Worm (Caenorhabditis elegans) whole organism, L3 larva: ENCODE results near the gene emre-1.
A peak's percentile ranks its signal among the peaks of the same experiment; 100 is the strongest.

ENCODE experiments used
- R02D3.7 ChIP-seq: fragments of 150-350 bp; optimal IDR thresholded peaks from 2 replicates; lab custom pipeline; 2014; ENCODE audit warnings: missing biosample characterization, missing genetic modification characterization
- ZK546.5 ChIP-seq: sonication (generic microtip); optimal IDR thresholded peaks from 2 replicates; lab custom pipeline; 2017; ENCODE audit warnings: missing biosample characterization, missing genetic modification characterization
- aly-2 ChIP-seq: fragments of 150-350 bp; optimal IDR thresholded peaks from 2 replicates; lab custom pipeline; 2014; ENCODE audit warnings: missing biosample characterization, missing genetic modification characterization
- ama-1 ChIP-seq: fragments of 150-350 bp; optimal IDR thresholded peaks from 2 replicates; lab custom pipeline; 2018
- ceh-82 ChIP-seq: fragments of 150-350 bp; optimal IDR thresholded peaks from 2 replicates; lab custom pipeline; 2014; ENCODE audit warnings: missing biosample characterization, missing genetic modification characterization
- ceh-9 ChIP-seq: sonication (generic microtip); optimal IDR thresholded peaks from 2 replicates; lab custom pipeline; 2018; ENCODE audit warnings: missing biosample characterization, missing genetic modification characterization
- daf-12 ChIP-seq: fragments of 150-350 bp; optimal IDR thresholded peaks from 2 replicates; lab custom pipeline; 2014; ENCODE audit warnings: missing biosample characterization, missing genetic modification reagents, missing genetic modification characterization
- egl-27 ChIP-seq: sonication (generic microtip); optimal IDR thresholded peaks from 4 replicates; lab custom pipeline; 2017; ENCODE audit warnings: missing biosample characterization, missing genetic modification reagents, missing genetic modification characterization
- egl-5 ChIP-seq: fragments of 150-350 bp; optimal IDR thresholded peaks from 2 replicates; lab custom pipeline; 2017; ENCODE audit warnings: missing biosample characterization, missing genetic modification reagents, missing genetic modification characterization, inconsistent platforms
- elt-2 ChIP-seq: sonication (generic microtip); optimal IDR thresholded peaks from 2 replicates; lab custom pipeline; 2016; ENCODE audit warnings: missing genetic modification reagents, mild to moderate bottlenecking, missing genetic modification characterization, missing compliant biosample characterization
- elt-3 ChIP-seq, 3 experiments: fragments of 150-350 bp in 1 of 3; sonication (generic microtip) in 2 of 3; optimal IDR thresholded peaks; 2 replicates in 2 of 3; 4 replicates in 1 of 3; lab custom pipeline; 2014 to 2017; ENCODE audit warnings: missing biosample characterization in 3 of 3, missing genetic modification characterization in 3 of 3
- fkh-10 ChIP-seq: sonication (generic microtip); optimal IDR thresholded peaks from 2 replicates; lab custom pipeline; 2017; ENCODE audit warnings: missing biosample characterization, missing genetic modification reagents, missing genetic modification characterization
- fkh-2 ChIP-seq: fragments of 150-350 bp; optimal IDR thresholded peaks from 2 replicates; lab custom pipeline; 2014; ENCODE audit warnings: missing biosample characterization, missing genetic modification reagents, missing genetic modification characterization
- fos-1 ChIP-seq: fragments of 150-350 bp; optimal IDR thresholded peaks from 2 replicates; lab custom pipeline; 2014; ENCODE audit warnings: missing biosample characterization, missing genetic modification characterization
- lin-15B ChIP-seq: fragments of 150-350 bp; optimal IDR thresholded peaks from 2 replicates; lab custom pipeline; 2014; ENCODE audit warnings: missing biosample characterization, missing genetic modification characterization
- lin-39 ChIP-seq: fragments of 150-350 bp; optimal IDR thresholded peaks from 2 replicates; lab custom pipeline; 2018; ENCODE audit warnings: missing biosample characterization, missing genetic modification reagents, missing genetic modification characterization
- lsy-12 ChIP-seq: sonication (generic microtip); optimal IDR thresholded peaks from 2 replicates; lab custom pipeline; 2016; ENCODE audit warnings: mild to moderate bottlenecking, missing genetic modification characterization, missing compliant biosample characterization
- mdl-1 ChIP-seq: fragments of 150-350 bp; optimal IDR thresholded peaks from 2 replicates; lab custom pipeline; 2014; ENCODE audit warnings: missing biosample characterization, missing genetic modification characterization
- nfya-1 ChIP-seq: sonication (generic microtip); optimal IDR thresholded peaks from 2 replicates; lab custom pipeline; 2017; ENCODE audit warnings: missing genetic modification characterization, mild to moderate bottlenecking, missing compliant biosample characterization, antibody characterized with exemption, moderate library complexity; ENCODE audit not compliant: insufficient read depth
- nhr-11 ChIP-seq: fragments of 150-350 bp; optimal IDR thresholded peaks from 2 replicates; lab custom pipeline; 2014; ENCODE audit warnings: missing biosample characterization, missing genetic modification characterization
- nhr-12 ChIP-seq: fragments of 150-350 bp; optimal IDR thresholded peaks from 2 replicates; lab custom pipeline; 2014; ENCODE audit warnings: missing biosample characterization, missing genetic modification characterization
- nhr-23 ChIP-seq: fragments of 150-350 bp; optimal IDR thresholded peaks from 2 replicates; lab custom pipeline; 2014; ENCODE audit warnings: missing biosample characterization, missing genetic modification reagents, missing genetic modification characterization
- nhr-237 ChIP-seq: fragments of 150-350 bp; optimal IDR thresholded peaks from 2 replicates; lab custom pipeline; 2014; ENCODE audit warnings: missing biosample characterization, missing genetic modification characterization
- nhr-67 ChIP-seq: fragments of 150-350 bp; optimal IDR thresholded peaks from 2 replicates; lab custom pipeline; 2014; ENCODE audit warnings: missing biosample characterization, missing genetic modification characterization
- nhr-77 ChIP-seq: fragments of 150-350 bp; optimal IDR thresholded peaks from 2 replicates; lab custom pipeline; 2014; ENCODE audit warnings: missing biosample characterization, missing genetic modification characterization
- pqm-1 ChIP-seq: fragments of 150-350 bp; optimal IDR thresholded peaks from 2 replicates; lab custom pipeline; 2017; ENCODE audit warnings: missing biosample characterization, missing genetic modification characterization, inconsistent platforms
- skn-1 ChIP-seq: fragments of 150-350 bp; optimal IDR thresholded peaks from 2 replicates; lab custom pipeline; 2014; ENCODE audit warnings: missing biosample characterization, missing genetic modification characterization
- unc-39 ChIP-seq: sonication (generic microtip); optimal IDR thresholded peaks from 4 replicates; lab custom pipeline; 2017; ENCODE audit warnings: missing biosample characterization, missing genetic modification characterization
- unc-62 ChIP-seq: fragments of 150-350 bp; sonication (generic microtip); optimal IDR thresholded peaks from 4 replicates; lab custom pipeline; 2014; ENCODE audit warnings: missing biosample characterization, missing genetic modification reagents, missing genetic modification characterization
- zag-1 ChIP-seq: fragments of 150-350 bp; optimal IDR thresholded peaks from 2 replicates; lab custom pipeline; 2014; ENCODE audit warnings: missing biosample characterization, missing genetic modification characterization
- ztf-11 ChIP-seq: fragments of 150-350 bp; optimal IDR thresholded peaks from 2 replicates; lab custom pipeline; 2014; ENCODE audit warnings: missing biosample characterization, missing genetic modification characterization
- ztf-4 ChIP-seq: fragments of 150-350 bp; optimal IDR thresholded peaks from 2 replicates; lab custom pipeline; 2014; ENCODE audit warnings: missing biosample characterization, missing genetic modification characterization

emre-1 gene

DNA sequence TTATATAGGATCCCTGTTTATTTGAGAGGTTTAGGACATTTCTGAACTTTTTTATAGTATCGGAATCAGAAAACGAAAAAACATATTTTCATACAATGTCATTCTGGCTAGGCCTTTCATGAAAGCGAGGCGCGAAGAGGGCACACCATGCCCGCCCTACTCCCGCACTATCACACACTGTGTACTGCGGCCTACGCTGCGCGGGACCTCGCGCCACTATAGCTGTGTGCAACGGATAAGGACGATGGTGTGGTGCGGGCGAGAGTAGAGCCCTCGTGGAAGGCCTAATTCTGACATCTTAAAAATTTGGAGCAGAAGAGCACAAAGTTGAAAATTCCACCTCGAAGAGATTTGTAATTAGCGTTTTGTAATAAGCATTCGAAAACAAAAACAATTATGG, 31.5 kb downstream of the emre-1 start:
- TF ChIP-seq egl-5 (tag; lab: Kevin White, UChicago) = no peak
- no peak for TF ChIP-seq nhr-77 (tag; lab: Kevin White, UChicago)
- no peak for TF ChIP-seq nhr-67
- no peak for TF ChIP-seq egl-27 (tag; lab: Kevin White, UChicago)
- TF ChIP-seq R02D3.7 (tag; lab: Kevin White, UChicago) = no peak
- no peak for TF ChIP-seq zag-1 (tag; lab: Kevin White, UChicago)
- no peak for TF ChIP-seq lin-15B
- no peak for TF ChIP-seq ztf-11 (tag; lab: Kevin White, UChicago)
- no peak for TF ChIP-seq fkh-10 (GFP tag; lab: Kevin White, UChicago)
- TF ChIP-seq elt-3 (tag; optimal IDR thresholded peaks at IDR 0.05; lab: Kevin White, UChicago) = no peak
- TF ChIP-seq nhr-237 (tag; lab: Kevin White, UChicago) = no peak
- no peak for TF ChIP-seq nhr-11 (tag; lab: Kevin White, UChicago)
- TF ChIP-seq lsy-12 = no peak
- no peak for TF ChIP-seq lin-39 (tag; lab: Kevin White, UChicago)

DNA sequence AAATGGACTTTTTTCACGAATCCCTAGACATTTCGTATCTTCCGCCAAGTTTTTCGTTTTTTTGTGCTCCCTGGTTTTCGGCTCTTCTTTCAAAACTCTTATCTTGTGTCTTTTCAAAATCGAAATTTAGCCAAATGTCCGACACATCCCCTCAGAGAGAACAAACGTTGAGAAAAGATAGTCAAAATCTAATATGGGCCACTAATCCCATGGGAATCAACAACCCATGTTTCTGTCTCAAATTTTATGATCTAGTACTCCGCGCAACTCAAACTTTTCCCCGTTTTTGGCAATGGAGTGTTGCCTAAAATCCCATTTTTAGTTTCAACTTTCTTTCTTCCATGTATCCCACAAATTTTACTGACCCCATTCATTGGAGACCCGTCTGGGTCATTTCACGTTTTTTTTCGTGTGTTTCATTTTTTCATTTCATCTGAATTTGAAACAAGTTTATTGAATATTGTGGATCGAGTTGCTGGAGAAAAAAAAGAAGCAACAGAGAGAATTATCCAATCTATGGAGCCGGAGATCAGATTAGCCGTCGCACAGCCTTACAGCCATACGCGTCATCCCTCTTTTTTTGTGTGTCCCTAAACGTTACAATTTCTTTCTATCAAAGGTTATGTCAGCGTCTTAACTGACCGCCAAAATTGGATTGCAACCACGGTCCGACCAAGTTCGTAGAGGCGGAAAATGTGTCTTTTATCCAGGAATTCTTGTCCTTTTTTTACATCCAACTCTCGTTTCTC, 32.2 kb downstream of the emre-1 start:
- TF ChIP-seq elt-3 (tag; optimal IDR thresholded peaks at IDR 0.05; lab: Kevin White, UChicago) (no peak), ama-1 (lab: Kevin White, UChicago) (no peak), fkh-10 (GFP tag; lab: Kevin White, UChicago) (peak; percentile 84)
- TF ChIP-seq, all 47 proteins: peak for 1

DNA sequence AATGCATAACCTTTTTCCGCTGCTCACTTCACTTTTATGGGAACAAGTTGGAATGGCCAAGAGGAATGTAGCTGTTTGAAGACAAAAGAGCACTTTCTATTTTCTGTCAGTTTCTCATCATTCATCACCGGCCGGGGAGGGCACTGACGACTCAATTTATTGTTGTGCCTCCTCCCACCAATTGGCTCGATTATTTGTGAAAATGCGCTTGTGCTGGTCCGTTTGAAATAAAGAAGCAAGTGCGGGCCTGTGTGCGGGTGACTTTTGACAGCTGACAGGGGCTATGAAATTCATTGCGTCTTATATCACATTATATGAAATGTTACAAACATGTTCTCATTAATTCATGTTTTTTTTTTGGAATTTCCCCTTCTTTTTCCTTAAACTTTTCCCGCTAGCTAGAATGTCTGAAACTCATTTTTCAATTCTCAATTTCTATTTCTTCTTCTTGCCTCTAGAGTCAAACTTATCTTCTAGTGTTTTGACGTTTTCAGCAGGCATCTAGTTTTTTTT, 34.5 kb downstream of the emre-1 start:
- TF ChIP-seq nfya-1 (tag; lab: Kevin White, UChicago) (peak; percentile 15), lin-39 (tag; lab: Kevin White, UChicago) (peak; percentile 19), egl-5 (tag; lab: Kevin White, UChicago) (peak; percentile 81), unc-39 (tag; lab: Kevin White, UChicago) (no peak), ztf-4 (tag; lab: Kevin White, UChicago) (no peak)

- TF ChIP-seq fkh-2 (tag; lab: Kevin White, UChicago) = no peak
- TF ChIP-seq nfya-1 (tag; lab: Kevin White, UChicago) = peak; percentile 2
Measured at ce11 chrX:15016102-15016501, 36.6 kb downstream of the emre-1 start.

ce11 chrX:15026008-15026407, 46.5 kb downstream of the emre-1 start, which contains the start of gene seb-3:
TSS of gene seb-3 (plus strand) at chrX:15026308.
- TF ChIP-seq fkh-10 (GFP tag; lab: Kevin White, UChicago) (no peak), nhr-12 (tag; lab: Kevin White, UChicago) (no peak), aly-2 (tag; lab: Kevin White, UChicago) (no peak), ZK546.5 (tag; lab: Kevin White, UChicago) (no peak), mdl-1 (tag; lab: Kevin White, UChicago) (no peak), unc-62 (GFP tag; lab: Kevin White, UChicago) (no peak), fos-1 (tag; lab: Kevin White, UChicago) (no peak), pqm-1 (tag; lab: Kevin White, UChicago) (no peak), ceh-82 (tag; lab: Kevin White, UChicago) (no peak), egl-5 (tag; lab: Kevin White, UChicago) (no peak), nhr-77 (tag; lab: Kevin White, UChicago) (no peak), nhr-23 (tag; lab: Kevin White, UChicago) (no peak), skn-1 (no peak), elt-2 (tag; lab: Kevin White, UChicago) (no peak), egl-27 (tag; lab: Kevin White, UChicago) (no peak), ceh-9 (no peak), daf-12 (tag; lab: Kevin White, UChicago) (no peak), lin-39 (tag; lab: Kevin White, UChicago) (no peak)
